Worm (Caenorhabditis elegans): ENCODE results near the gene emb-5.

emb-5 gene

DNA sequence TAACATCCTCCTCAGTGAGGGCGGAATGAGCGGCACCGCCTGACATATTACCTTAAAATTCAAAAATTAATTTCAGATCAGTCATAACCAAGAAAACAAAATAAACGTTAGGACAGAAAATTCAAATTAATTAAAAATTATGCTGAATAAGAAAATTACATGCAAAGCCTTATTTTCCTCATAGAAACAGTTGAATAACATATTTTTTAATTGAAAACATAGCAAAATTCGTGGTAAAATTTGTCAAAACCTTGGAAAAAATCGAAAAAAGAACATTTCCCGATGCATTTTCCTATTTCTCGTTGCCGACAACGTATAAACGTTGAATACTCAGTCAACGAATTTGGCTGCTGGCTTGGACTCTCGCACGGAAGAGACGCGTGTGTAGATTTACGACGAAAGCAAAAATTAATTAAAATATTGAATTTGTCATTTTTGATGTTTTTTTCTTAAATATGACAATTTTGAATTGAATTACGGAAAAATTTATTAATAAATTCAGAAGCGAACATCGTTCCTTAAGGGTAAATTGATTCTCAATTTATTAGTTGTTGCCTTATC lies 33.6 kb upstream of the emb-5 start, which contains the start of the genes rps-0 and rbg-3:
Gene rps-0 (minus strand): TSS at position 51 of the 561 bp plus-strand sequence.
Gene rbg-3 (plus strand): TSS at position 424 of the 561 bp plus-strand sequence.
- TF ChIP-seq unc-62 (GFP tag; optimal IDR thresholded peaks at IDR 0.05) (peak; percentile 28), sma-3 (GFP tag; optimal IDR thresholded peaks at IDR 0.05) (peak; percentile 95), nhr-237 (tag; optimal IDR thresholded peaks at IDR 0.05) (no peak), ceh-16 (tag; optimal IDR thresholded peaks at IDR 0.05) (peak; percentile 68), lin-11 (tag; optimal IDR thresholded peaks at IDR 0.05) (peak; percentile 89), F13H6.1 (tag; optimal IDR thresholded peaks at IDR 0.05) (peak; percentile 86), R02D3.7 (tag; optimal IDR thresholded peaks at IDR 0.05) (peak; percentile 97), nhr-25 (tag; optimal IDR thresholded peaks at IDR 0.05) (peak; percentile 95), sma-9 (GFP tag; optimal IDR thresholded peaks at IDR 0.05) (peak; percentile 89), sma-9 (tag; optimal IDR thresholded peaks at IDR 0.05) (no peak), unc-39 (tag; optimal IDR thresholded peaks at IDR 0.05) (no peak), nhr-6 (tag; optimal IDR thresholded peaks at IDR 0.05) (peak; percentile 91), lsy-2 (tag; optimal IDR thresholded peaks at IDR 0.05) (peak; percentile 91 to 98), mbf-1 (tag; optimal IDR thresholded peaks at IDR 0.05) (no peak), skn-1 (tag; optimal IDR thresholded peaks at IDR 0.05) (peak; percentile 79), mdl-1 (tag; optimal IDR thresholded peaks at IDR 0.05) (peak in 1 of 2 experiments; percentile 45), nhr-129 (tag; optimal IDR thresholded peaks at IDR 0.05) (peak; percentile 94), snpc-4 (tag; optimal IDR thresholded peaks at IDR 0.05) (peak; percentile 44), ztf-1 (GFP tag; conservative IDR thresholded peaks at IDR 0.05) (no peak), elt-3 (tag; optimal IDR thresholded peaks at IDR 0.05) (no peak), nhr-23 (tag; optimal IDR thresholded peaks at IDR 0.05) (no peak), lin-39 (tag; optimal IDR thresholded peaks at IDR 0.05) (no peak), Y55F3AM.14 (GFP tag; optimal IDR thresholded peaks at IDR 0.05) (no peak), mab-5 (tag; optimal IDR thresholded peaks at IDR 0.05) (peak; percentile 85), crh-2 (tag; optimal IDR thresholded peaks at IDR 0.05) (peak; percentile 94), ama-1 (optimal IDR thresholded peaks at IDR 0.05) (peak; percentile 64), nhr-12 (tag; optimal IDR thresholded peaks at IDR 0.05) (no peak), nhr-77 (tag; optimal IDR thresholded peaks at IDR 0.05) (peak; percentile 51), nhr-21 (tag; optimal IDR thresholded peaks at IDR 0.05) (peak; percentile 93), fos-1 (tag; optimal IDR thresholded peaks at IDR 0.05) (peak; percentile 92), ZK546.5 (tag; optimal IDR thresholded peaks at IDR 0.05) (peak; percentile 73), nhr-10 (tag; optimal IDR thresholded peaks at IDR 0.05) (no peak), alr-1 (tag; optimal IDR thresholded peaks at IDR 0.05) (no peak), gmeb-1 (tag; optimal IDR thresholded peaks at IDR 0.05) (peak; percentile 93), aly-2 (tag; optimal IDR thresholded peaks at IDR 0.05) (no peak), ztf-4 (tag; optimal IDR thresholded peaks at IDR 0.05) (peak; percentile 80), blmp-1 (tag; optimal IDR thresholded peaks at IDR 0.05; ENCODE audit: insufficient read depth) (peak; percentile 69), egl-27 (tag; optimal IDR thresholded peaks at IDR 0.05) (peak; percentile 80), unc-55 (GFP tag; optimal IDR thresholded peaks at IDR 0.05) (peak; percentile 97), zag-1 (tag; optimal IDR thresholded peaks at IDR 0.05) (peak; percentile 27), sem-4 (tag; optimal IDR thresholded peaks at IDR 0.05) (peak; percentile 91), dmd-4 (tag; optimal IDR thresholded peaks at IDR 0.05) (no peak), ztf-11 (tag; optimal IDR thresholded peaks at IDR 0.05) (no peak), C34F6.9 (tag; optimal IDR thresholded peaks at IDR 0.05) (peak; percentile 97), ceh-82 (tag; optimal IDR thresholded peaks at IDR 0.05) (peak; percentile 57), elt-1 (tag; optimal IDR thresholded peaks at IDR 0.05) (no peak), nhr-11 (tag; optimal IDR thresholded peaks at IDR 0.05) (no peak), peb-1 (tag; optimal IDR thresholded peaks at IDR 0.05) (no peak), lin-13 (GFP tag; optimal IDR thresholded peaks at IDR 0.05) (peak; percentile 94)
